Worm (Caenorhabditis elegans): ENCODE results near the gene glt-4.
A peak's percentile ranks its signal among the peaks of the same experiment; 100 is the strongest.

Gene glt-4

ce11 chrX:6391491-6391890, 11.7 kb upstream of the glt-4 start, which contains the start of gene igcm-2:
Gene igcm-2, minus strand, starts transcription at chrX:6391591.
- TF ChIP-seq ztf-29 (GFP tag; IDR thresholded peaks at IDR 0.05): no peak
- TF ChIP-seq klf-2 (GFP tag; conservative IDR thresholded peaks at IDR 0.05): no peak
- no peak for TF ChIP-seq ref-1 (GFP tag; conservative IDR thresholded peaks at IDR 0.05)
- TF ChIP-seq flt-1 (GFP tag; IDR thresholded peaks at IDR 0.05): no peak
- TF ChIP-seq cog-1 (tag; optimal IDR thresholded peaks at IDR 0.05): no peak
- TF ChIP-seq med-1 (GFP tag; optimal IDR thresholded peaks at IDR 0.05; ENCODE audit: insufficient read depth): no peak
- TF ChIP-seq tab-1 (GFP tag; IDR thresholded peaks at IDR 0.05): no peak
- TF ChIP-seq ztf-23 (GFP tag; IDR thresholded peaks at IDR 0.05): no peak
- no peak for TF ChIP-seq T22C8.4 (GFP tag; IDR thresholded peaks at IDR 0.05)

ce11 chrX:6399450-6399849, 3.8 kb upstream of the glt-4 start:
- TF ChIP-seq klf-2 (GFP tag; conservative IDR thresholded peaks at IDR 0.05) (no peak), ref-1 (GFP tag; conservative IDR thresholded peaks at IDR 0.05) (no peak), ztf-23 (GFP tag; IDR thresholded peaks at IDR 0.05) (no peak), flt-1 (GFP tag; IDR thresholded peaks at IDR 0.05) (no peak), tab-1 (GFP tag; IDR thresholded peaks at IDR 0.05) (no peak), T22C8.4 (GFP tag; IDR thresholded peaks at IDR 0.05) (no peak), ztf-29 (GFP tag; IDR thresholded peaks at IDR 0.05) (no peak), cog-1 (tag; optimal IDR thresholded peaks at IDR 0.05) (no peak), med-1 (GFP tag; optimal IDR thresholded peaks at IDR 0.05; ENCODE audit: insufficient read depth) (no peak)

ce11 chrX:6405905-6406304, 2.7 kb downstream of the glt-4 start:
- TF ChIP-seq flt-1 (GFP tag; IDR thresholded peaks at IDR 0.05) (no peak), med-1 (GFP tag; optimal IDR thresholded peaks at IDR 0.05; ENCODE audit: insufficient read depth) (no peak), klf-2 (GFP tag; conservative IDR thresholded peaks at IDR 0.05) (no peak), T22C8.4 (GFP tag; IDR thresholded peaks at IDR 0.05) (no peak), tab-1 (GFP tag; IDR thresholded peaks at IDR 0.05) (no peak), cog-1 (tag; optimal IDR thresholded peaks at IDR 0.05) (no peak), ztf-23 (GFP tag; IDR thresholded peaks at IDR 0.05) (no peak), ztf-29 (GFP tag; IDR thresholded peaks at IDR 0.05) (no peak), ref-1 (GFP tag; conservative IDR thresholded peaks at IDR 0.05) (no peak)

DNA sequence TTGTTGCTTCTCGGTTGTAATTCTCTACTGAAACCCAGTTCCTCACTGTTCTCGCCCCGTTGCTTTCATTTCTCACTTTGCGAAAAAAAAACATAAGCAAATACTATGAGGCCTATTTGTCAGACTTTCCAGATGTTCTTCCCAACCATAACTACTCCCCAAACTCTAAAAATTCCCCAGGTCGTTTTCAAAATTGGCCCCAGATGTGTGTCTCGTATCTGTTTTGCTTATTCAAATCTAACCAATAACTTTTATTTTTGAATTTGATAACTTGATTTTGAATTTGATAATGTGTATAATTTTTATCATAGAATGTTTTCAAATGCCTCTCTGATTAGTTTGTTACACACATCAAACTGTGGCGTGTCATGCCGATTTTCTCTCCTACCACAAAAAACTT, 4.6 kb downstream of the glt-4 start:
- no peak for TF ChIP-seq tab-1 (GFP tag; IDR thresholded peaks at IDR 0.05)
- TF ChIP-seq cog-1 (tag; optimal IDR thresholded peaks at IDR 0.05): no peak
- no peak for TF ChIP-seq T22C8.4 (GFP tag; IDR thresholded peaks at IDR 0.05)
- TF ChIP-seq flt-1 (GFP tag; IDR thresholded peaks at IDR 0.05): no peak
- TF ChIP-seq ztf-23 (GFP tag; IDR thresholded peaks at IDR 0.05): no peak
- no peak for TF ChIP-seq klf-2 (GFP tag; conservative IDR thresholded peaks at IDR 0.05)
- no peak for TF ChIP-seq ref-1 (GFP tag; conservative IDR thresholded peaks at IDR 0.05)
- no peak for TF ChIP-seq ztf-29 (GFP tag; IDR thresholded peaks at IDR 0.05)
- TF ChIP-seq med-1 (GFP tag; optimal IDR thresholded peaks at IDR 0.05; ENCODE audit: insufficient read depth): no peak

ce11 chrX:6408286-6408685, 5.1 kb downstream of the glt-4 start:
- TF ChIP-seq med-1 (GFP tag; optimal IDR thresholded peaks at IDR 0.05; ENCODE audit: insufficient read depth) (no peak), klf-2 (GFP tag; conservative IDR thresholded peaks at IDR 0.05) (no peak), flt-1 (GFP tag; IDR thresholded peaks at IDR 0.05) (no peak), ztf-23 (GFP tag; IDR thresholded peaks at IDR 0.05) (no peak), T22C8.4 (GFP tag; IDR thresholded peaks at IDR 0.05) (no peak), ref-1 (GFP tag; conservative IDR thresholded peaks at IDR 0.05) (no peak), ztf-29 (GFP tag; IDR thresholded peaks at IDR 0.05) (no peak), tab-1 (GFP tag; IDR thresholded peaks at IDR 0.05) (no peak), cog-1 (tag; optimal IDR thresholded peaks at IDR 0.05) (no peak)

DNA sequence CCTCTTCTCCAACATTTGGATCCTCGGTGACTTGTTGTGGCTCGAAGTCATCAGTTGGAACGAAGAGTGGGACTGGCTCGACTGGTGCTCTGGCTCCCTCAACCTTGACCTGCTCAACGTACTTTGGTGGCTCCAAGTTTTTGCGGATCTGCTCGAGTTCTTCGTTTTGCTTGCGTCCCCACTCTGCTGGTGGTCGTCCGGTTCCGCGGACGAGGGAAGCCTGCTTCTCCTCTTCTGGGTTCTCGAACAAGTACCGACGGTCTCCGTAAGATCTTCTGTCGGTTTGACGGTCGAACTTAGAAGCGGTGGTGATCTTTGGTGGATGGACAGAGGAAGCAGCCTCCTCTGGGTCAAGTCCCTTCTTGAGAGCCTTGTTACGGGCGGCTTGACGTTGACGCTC, 5.5 kb downstream of the glt-4 start:
- no peak for TF ChIP-seq klf-2 (GFP tag; conservative IDR thresholded peaks at IDR 0.05)
- no peak for TF ChIP-seq flt-1 (GFP tag; IDR thresholded peaks at IDR 0.05)
- TF ChIP-seq tab-1 (GFP tag; IDR thresholded peaks at IDR 0.05): no peak
- TF ChIP-seq ztf-23 (GFP tag; IDR thresholded peaks at IDR 0.05): no peak
- no peak for TF ChIP-seq T22C8.4 (GFP tag; IDR thresholded peaks at IDR 0.05)
- no peak for TF ChIP-seq med-1 (GFP tag; optimal IDR thresholded peaks at IDR 0.05; ENCODE audit: insufficient read depth)
- no peak for TF ChIP-seq ztf-29 (GFP tag; IDR thresholded peaks at IDR 0.05)
- TF ChIP-seq ref-1 (GFP tag; conservative IDR thresholded peaks at IDR 0.05): no peak
- TF ChIP-seq cog-1 (tag; optimal IDR thresholded peaks at IDR 0.05): no peak

DNA sequence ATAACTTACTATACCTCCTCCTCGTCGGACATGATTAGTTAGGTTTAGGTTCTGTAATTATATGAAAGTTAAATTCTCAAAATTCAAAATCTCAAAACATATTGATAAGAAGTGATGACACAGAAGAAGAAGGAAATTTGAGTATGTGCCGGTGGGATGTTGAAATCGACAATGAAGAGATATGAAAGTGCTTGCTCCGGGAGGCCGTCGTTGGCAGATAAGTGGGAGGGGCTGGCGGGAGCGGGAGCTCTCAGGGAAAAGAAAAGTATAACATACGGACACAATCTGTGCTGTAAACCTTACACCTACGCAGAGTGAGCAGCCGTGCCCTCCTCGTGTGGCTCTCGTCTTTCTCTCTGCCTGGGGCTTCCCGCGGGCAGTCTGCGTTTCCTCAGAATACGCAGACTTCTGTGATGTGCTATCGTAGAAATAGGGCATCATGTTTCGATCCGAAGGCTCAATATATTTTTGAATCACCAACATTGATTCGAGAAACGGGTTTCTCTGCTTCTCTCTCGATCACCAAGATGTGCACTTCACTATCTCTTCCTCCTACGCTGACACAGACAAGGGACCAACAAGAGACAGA, 7.0 kb downstream of the glt-4 start, which contains the start of gene mup-2:
mup-2 (minus strand) TSS at position 51 of the 589 bp plus-strand sequence.
- TF ChIP-seq ztf-23 (GFP tag; IDR thresholded peaks at IDR 0.05): 0 out of 2 replicates have a peak, but pooled peaks have one; percentile 30
- TF ChIP-seq cog-1 (tag; optimal IDR thresholded peaks at IDR 0.05): peak; percentile 61
- TF ChIP-seq ztf-29 (GFP tag; IDR thresholded peaks at IDR 0.05): no peak
- TF ChIP-seq T22C8.4 (GFP tag; IDR thresholded peaks at IDR 0.05): no peak

DNA sequence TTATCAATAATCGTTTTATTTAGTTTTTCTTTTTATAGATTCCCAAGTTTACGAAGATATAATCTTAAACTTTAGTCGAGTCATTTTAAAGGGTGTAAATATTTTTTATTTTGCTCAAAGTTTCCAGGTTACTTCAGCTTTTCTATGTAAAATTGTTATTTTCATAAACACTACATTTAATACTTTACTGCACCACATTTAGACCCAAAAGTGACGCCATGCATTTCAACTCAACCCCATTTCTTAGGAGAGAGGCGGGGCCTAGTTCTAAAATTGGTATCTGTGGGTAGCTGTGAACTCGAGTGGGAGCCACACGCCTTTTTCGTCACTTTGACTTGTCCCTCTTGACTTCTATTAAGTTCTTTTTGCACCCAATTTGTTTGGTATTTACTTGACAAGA, 9.4 kb downstream of the glt-4 start, which contains the start of gene T22E5.1:
T22E5.1 (plus strand) TSS at position 301 of the 400 bp plus-strand sequence.
- TF ChIP-seq med-1 (GFP tag; optimal IDR thresholded peaks at IDR 0.05; ENCODE audit: insufficient read depth) (no peak), tab-1 (GFP tag; IDR thresholded peaks at IDR 0.05) (no peak), ztf-23 (GFP tag; IDR thresholded peaks at IDR 0.05) (no peak), klf-2 (GFP tag; conservative IDR thresholded peaks at IDR 0.05) (no peak), ref-1 (GFP tag; conservative IDR thresholded peaks at IDR 0.05) (no peak), cog-1 (tag; optimal IDR thresholded peaks at IDR 0.05) (no peak), ztf-29 (GFP tag; IDR thresholded peaks at IDR 0.05) (no peak), flt-1 (GFP tag; IDR thresholded peaks at IDR 0.05) (no peak), T22C8.4 (GFP tag; IDR thresholded peaks at IDR 0.05) (no peak)

DNA sequence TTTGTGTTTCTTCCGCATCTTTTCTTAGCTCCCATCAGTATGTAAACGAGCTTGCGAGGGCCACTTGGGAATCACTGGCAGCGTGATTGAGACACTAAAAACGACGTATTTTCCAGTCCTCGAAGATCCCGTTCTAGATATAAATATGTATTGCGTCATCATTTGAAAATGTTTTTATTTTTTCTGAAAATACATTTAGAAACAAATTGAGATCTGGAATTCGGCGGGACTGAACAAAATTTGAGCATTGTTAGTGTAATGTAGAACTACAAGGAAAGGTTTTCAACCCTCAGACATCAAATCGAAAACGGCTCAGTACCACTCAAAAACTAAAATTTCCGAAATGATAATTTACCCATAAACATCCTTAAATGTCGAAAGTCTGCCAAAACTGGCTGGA, 10.4 kb downstream of the glt-4 start:
- TF ChIP-seq cog-1 (tag; optimal IDR thresholded peaks at IDR 0.05) (no peak), ztf-23 (GFP tag; IDR thresholded peaks at IDR 0.05) (no peak), tab-1 (GFP tag; IDR thresholded peaks at IDR 0.05) (no peak), klf-2 (GFP tag; conservative IDR thresholded peaks at IDR 0.05) (no peak), T22C8.4 (GFP tag; IDR thresholded peaks at IDR 0.05) (no peak)
